Fruit fly (Drosophila melanogaster) whole organism, pupa: ENCODE data around the gene CG17195.

Experiments used
- CG10348 ChIP-seq: fragments of 200-800 bp; sonication (Bioruptor generic); IDR thresholded peaks from 2 replicates; pipeline ENCODE4 v1.3.6; 2022; ENCODE audit warnings: missing biosample characterization, missing genetic modification characterization
- CG14655 ChIP-seq: fragments of 200-800 bp; sonication (Bioruptor generic); optimal IDR thresholded peaks from 3 replicates; lab custom pipeline; 2017; ENCODE audit warnings: mild to moderate bottlenecking, missing biosample characterization, missing genetic modification reagents, missing genetic modification characterization
- CG15710 ChIP-seq: fragments of 200-800 bp; sonication (Bioruptor generic); optimal IDR thresholded peaks from 2 replicates; lab custom pipeline; 2018; ENCODE audit warnings: missing biosample characterization, mild to moderate bottlenecking, missing genetic modification characterization, moderate library complexity
- CG17806 ChIP-seq: fragments of 200-800 bp; sonication (Bioruptor generic); optimal IDR thresholded peaks from 2 replicates; lab custom pipeline; 2018; ENCODE audit warnings: missing biosample characterization, mild to moderate bottlenecking, missing genetic modification characterization, moderate library complexity
- CG32121 ChIP-seq: fragments of 200-800 bp; sonication (Bioruptor generic); IDR thresholded peaks from 2 replicates; pipeline ENCODE4 v1.3.6; 2022; ENCODE audit warnings: missing biosample characterization, missing genetic modification characterization
- CG4496 ChIP-seq: fragments of 200-800 bp; sonication (Bioruptor generic); IDR thresholded peaks from 3 replicates; pipeline ENCODE4 v1.3.6; 2022; ENCODE audit warnings: missing biosample characterization, missing genetic modification characterization
- CG8159 ChIP-seq: fragments of 200-800 bp; sonication (Bioruptor generic); optimal IDR thresholded peaks from 3 replicates; lab custom pipeline; 2018; ENCODE audit warnings: missing biosample characterization, mild to moderate bottlenecking, missing genetic modification characterization, moderate library complexity
- CG8301 ChIP-seq: fragments of 200-800 bp; sonication (Bioruptor generic); optimal IDR thresholded peaks from 2 replicates; lab custom pipeline; 2018; ENCODE audit warnings: missing biosample characterization, mild to moderate bottlenecking, missing genetic modification characterization
- D1 ChIP-seq: fragments of 200-800 bp; sonication (Bioruptor generic); optimal IDR thresholded peaks from 2 replicates; lab custom pipeline; 2018; ENCODE audit warnings: missing biosample characterization, mild to moderate bottlenecking, missing genetic modification characterization, moderate library complexity
- EcR ChIP-seq: fragments of 200-800 bp; sonication (Bioruptor generic); optimal IDR thresholded peaks from 3 replicates; lab custom pipeline; 2019; ENCODE audit warnings: missing biosample characterization, missing genetic modification characterization, mild to moderate bottlenecking, moderate library complexity, missing genetic modification reagents
- Ets98B ChIP-seq: fragments of 200-800 bp; sonication (Bioruptor generic); IDR thresholded peaks from 2 replicates; pipeline ENCODE4 v1.3.6; 2022; ENCODE audit warnings: missing biosample characterization, missing genetic modification characterization
- Pif1B ChIP-seq: fragments of 200-800 bp; sonication (Bioruptor generic); optimal IDR thresholded peaks from 3 replicates; lab custom pipeline; 2016; ENCODE audit warnings: missing biosample characterization, missing genetic modification characterization
- Snoo ChIP-seq: fragments of 200-800 bp; sonication (Bioruptor generic); optimal IDR thresholded peaks from 3 replicates; lab custom pipeline; 2017; ENCODE audit warnings: missing biosample characterization, mild to moderate bottlenecking, missing genetic modification characterization, inconsistent platforms
- rn ChIP-seq: fragments of 200-800 bp; sonication (Bioruptor generic); IDR thresholded peaks from 2 replicates; pipeline ENCODE4 v1.3.6; 2022; ENCODE audit warnings: missing biosample characterization, missing genetic modification characterization

- TF ChIP-seq EcR (GFP tag; lab: Kevin White, UChicago) (peak; percentile 89), CG10348 (GFP tag; lab: Robert Waterston, UW) (peak; percentile 86), Snoo (tag; lab: Kevin White, UChicago) (peak; percentile 98), CG14655 (GFP tag; lab: Kevin White, UChicago) (peak; percentile 99), Pif1B (GFP tag; lab: Kevin White, UChicago) (peak; percentile 99), CG17806 (peak; percentile 99), D1 (tag; lab: Kevin White, UChicago) (peak; percentile 98), CG32121 (GFP tag; lab: Robert Waterston, UW) (peak; percentile 94), CG8301 (peak; percentile 99), CG8159 (peak; percentile 99), Ets98B (peak; percentile 97), rn (GFP tag; lab: Robert Waterston, UW) (peak; percentile 98), CG4496 (GFP tag; lab: Robert Waterston, UW) (peak; percentile 99), CG15710 (tag; lab: Kevin White, UChicago) (peak; percentile 99)
Measured at dm6 chr3R:25737735-25738371, 39.1 kb downstream of the CG17195 start.
